Fruit fly (Drosophila melanogaster) whole organism, embryonic: ENCODE results near the gene CG18662.

ENCODE experiments used
- Ada2b ChIP-seq: fragments of 200-800 bp; sonication (Bioruptor generic); IDR thresholded peaks from 2 replicates; pipeline ENCODE4 v1.3.6; 2022; ENCODE audit warnings: missing biosample characterization, missing genetic modification characterization
- B-H1 ChIP-seq: fragments of 200-800 bp; sonication (Bioruptor generic); IDR thresholded peaks from 3 replicates; pipeline ENCODE4 v1.3.6; 2022; ENCODE audit warnings: missing biosample characterization, missing genetic modification characterization
- BEAF-32 ChIP-seq: fragments of 200-800 bp; sonication (Bioruptor generic); optimal IDR thresholded peaks from 3 replicates; lab custom pipeline; 2017; ENCODE audit warnings: missing biosample characterization, missing genetic modification characterization, mild to moderate bottlenecking, moderate library complexity, missing genetic modification reagents
- CG10209 ChIP-seq: fragments of 200-800 bp; sonication (Bioruptor generic); optimal IDR thresholded peaks from 3 replicates; lab custom pipeline; 2017; ENCODE audit warnings: missing biosample characterization, mild to moderate bottlenecking, missing genetic modification characterization, missing genetic modification reagents
- CG10267 ChIP-seq: fragments of 200-800 bp; sonication (Bioruptor generic); optimal IDR thresholded peaks from 2 replicates; lab custom pipeline; 2018; ENCODE audit warnings: missing biosample characterization, mild to moderate bottlenecking, missing genetic modification characterization, moderate library complexity
- CG10543 ChIP-seq: fragments of 200-800 bp; sonication (Bioruptor generic); optimal IDR thresholded peaks from 3 replicates; lab custom pipeline; 2017; ENCODE audit warnings: missing biosample characterization, mild to moderate bottlenecking, missing genetic modification characterization, moderate library complexity
- CG11504 ChIP-seq: fragments of 200-800 bp; sonication (Bioruptor generic); optimal IDR thresholded peaks from 3 replicates; lab custom pipeline; 2019; ENCODE audit warnings: missing biosample characterization, mild to moderate bottlenecking, missing genetic modification characterization, moderate library complexity
- CG12942 ChIP-seq: fragments of 200-800 bp; sonication (Bioruptor generic); optimal IDR thresholded peaks from 3 replicates; lab custom pipeline; 2016; ENCODE audit warnings: missing biosample characterization, missing genetic modification characterization
- CG13894 ChIP-seq: fragments of 200-800 bp; sonication (Bioruptor generic); optimal IDR thresholded peaks from 3 replicates; lab custom pipeline; 2018; ENCODE audit warnings: missing biosample characterization, mild to moderate bottlenecking, missing genetic modification characterization, moderate library complexity
- CG15696 ChIP-seq: fragments of 200-800 bp; sonication (Bioruptor generic); optimal IDR thresholded peaks from 2 replicates; lab custom pipeline; 2019; ENCODE audit warnings: missing biosample characterization, mild to moderate bottlenecking, missing genetic modification characterization, moderate library complexity
- CG17361 ChIP-seq: fragments of 200-800 bp; sonication (Bioruptor generic); IDR thresholded peaks from 3 replicates; pipeline ENCODE4 v1.3.6; 2022; ENCODE audit warnings: missing biosample characterization, missing genetic modification characterization
- CG2199 ChIP-seq: fragments of 200-800 bp; sonication (Bioruptor generic); IDR thresholded peaks from 3 replicates; pipeline ENCODE4 v1.3.6; 2022; ENCODE audit warnings: missing biosample characterization, missing genetic modification characterization
- CG34376 ChIP-seq: fragments of 200-800 bp; sonication (Bioruptor generic); optimal IDR thresholded peaks from 2 replicates; lab custom pipeline; 2018; ENCODE audit warnings: missing biosample characterization, mild to moderate bottlenecking, missing genetic modification characterization
- CG34422 ChIP-seq: fragments of 200-800 bp; sonication (Bioruptor generic); IDR thresholded peaks from 3 replicates; pipeline ENCODE4 v1.3.6; 2022; ENCODE audit warnings: missing biosample characterization, missing genetic modification characterization
- CG4820 ChIP-seq: fragments of 200-800 bp; sonication (Bioruptor generic); optimal IDR thresholded peaks from 3 replicates; lab custom pipeline; 2016; ENCODE audit warnings: missing biosample characterization, missing genetic modification characterization
- CG5953 ChIP-seq: fragments of 200-800 bp; sonication (Bioruptor generic); IDR thresholded peaks from 2 replicates; pipeline ENCODE4 v1.3.6; 2022; ENCODE audit warnings: missing biosample characterization, missing genetic modification characterization
- CG8290 ChIP-seq, 3 experiments: fragments of 200-800 bp; sonication (Bioruptor generic); optimal IDR thresholded peaks; 2 replicates each; lab custom pipeline; 2016 to 2019; ENCODE audit warnings: missing biosample characterization in 3 of 3, missing genetic modification characterization in 3 of 3, mild to moderate bottlenecking in 2 of 3, moderate library complexity in 1 of 3
- CG8388 ChIP-seq: fragments of 200-800 bp; sonication (Bioruptor generic); optimal IDR thresholded peaks from 2 replicates; lab custom pipeline; 2019; ENCODE audit warnings: missing biosample characterization, mild to moderate bottlenecking, missing genetic modification characterization, moderate library complexity
- CHES-1-like ChIP-seq: fragments of 200-800 bp; sonication (Bioruptor generic); optimal IDR thresholded peaks from 2 replicates; lab custom pipeline; 2016; ENCODE audit warnings: missing biosample characterization, missing genetic modification characterization
- D ChIP-seq, 2 experiments: fragments of 200-800 bp in 1 of 2; fragments of >200 bp in 1 of 2; sonication (Bioruptor generic) in 1 of 2; optimal IDR thresholded peaks; 2 replicates in 1 of 2; 3 replicates in 1 of 2; lab custom pipeline; 2017; ENCODE audit warnings: mild to moderate bottlenecking in 1 of 2, missing biosample characterization in 1 of 2, missing genetic modification characterization in 1 of 2, missing genetic modification reagents in 1 of 2
- Dll ChIP-seq: fragments of 200-800 bp; sonication (Bioruptor generic); IDR thresholded peaks from 4 replicates; pipeline ENCODE4 v1.3.6; 2022; ENCODE audit warnings: missing biosample characterization, missing genetic modification characterization; ENCODE audit not compliant: partially characterized antibody
- Eip74EF ChIP-seq, 2 experiments: fragments of 200-800 bp in 1 of 2; fragments of >200 bp in 1 of 2; sonication (Bioruptor generic) in 1 of 2; optimal IDR thresholded peaks; 2 replicates each; lab custom pipeline; 2017 to 2019; ENCODE audit warnings: missing biosample characterization in 2 of 2, missing genetic modification characterization in 2 of 2, mild to moderate bottlenecking in 1 of 2, moderate library complexity in 1 of 2
- GATAe ChIP-seq: fragments of 200-800 bp; sonication (Bioruptor generic); conservative IDR thresholded peaks from 2 replicates; pipeline ENCODE4 v1.3.6; 2022; ENCODE audit warnings: missing biosample characterization, missing genetic modification characterization
- Hey ChIP-seq: fragments of 200-800 bp; sonication (Bioruptor generic); optimal IDR thresholded peaks from 3 replicates; lab custom pipeline; 2018; ENCODE audit warnings: missing biosample characterization, mild to moderate bottlenecking, missing genetic modification characterization
- Mes4 ChIP-seq: fragments of 200-800 bp; sonication (Bioruptor generic); optimal IDR thresholded peaks from 2 replicates; lab custom pipeline; 2016; ENCODE audit warnings: missing biosample characterization, missing genetic modification characterization
- Six4 ChIP-seq: fragments of 200-800 bp; sonication (Bioruptor generic); optimal IDR thresholded peaks from 2 replicates; lab custom pipeline; 2016; ENCODE audit warnings: missing biosample characterization, missing genetic modification characterization
- Trl ChIP-seq, 3 experiments: fragments of >200 bp in 2 of 3; fragments of 200-800 bp in 1 of 3; sonication (Bioruptor generic) in 1 of 3; optimal IDR thresholded peaks; 2 replicates in 1 of 3; 3 replicates in 2 of 3; lab custom pipeline; 2016 to 2017; ENCODE audit warnings: missing biosample characterization in 1 of 3, missing genetic modification characterization in 1 of 3
- Vsx1 ChIP-seq: fragments of 200-800 bp; sonication (Bioruptor generic); optimal IDR thresholded peaks from 2 replicates; lab custom pipeline; 2017; ENCODE audit warnings: missing biosample characterization, mild to moderate bottlenecking, missing genetic modification characterization, missing genetic modification reagents
- ab ChIP-seq: fragments of 200-800 bp; sonication (Bioruptor generic); optimal IDR thresholded peaks from 2 replicates; lab custom pipeline; 2016; ENCODE audit warnings: missing biosample characterization, missing genetic modification characterization
- ase ChIP-seq: fragments of 200-800 bp; sonication (Bioruptor generic); IDR thresholded peaks from 3 replicates; pipeline ENCODE4 v1.3.6; 2022; ENCODE audit warnings: missing biosample characterization, missing genetic modification characterization
- bab2 ChIP-seq: fragments of 200-800 bp; sonication (Bioruptor generic); optimal IDR thresholded peaks from 2 replicates; lab custom pipeline; 2016; ENCODE audit warnings: missing biosample characterization, missing genetic modification characterization
- bcd ChIP-seq: fragments of 200-800 bp; sonication (Bioruptor generic); optimal IDR thresholded peaks from 2 replicates; lab custom pipeline; 2017; ENCODE audit warnings: missing biosample characterization, mild to moderate bottlenecking, missing genetic modification characterization
- bigmax ChIP-seq: fragments of 200-800 bp; sonication (Bioruptor generic); optimal IDR thresholded peaks from 2 replicates; lab custom pipeline; 2018; ENCODE audit warnings: missing biosample characterization, mild to moderate bottlenecking, missing genetic modification characterization
- btn ChIP-seq: fragments of 200-800 bp; sonication (Bioruptor generic); optimal IDR thresholded peaks from 2 replicates; lab custom pipeline; 2016; ENCODE audit warnings: missing biosample characterization, missing genetic modification characterization
- crol ChIP-seq: fragments of 200-800 bp; sonication (Bioruptor generic); IDR thresholded peaks from 2 replicates; pipeline ENCODE4 v1.3.6; 2022; ENCODE audit warnings: missing biosample characterization, missing genetic modification characterization
- exex ChIP-seq: fragments of 200-800 bp; sonication (Bioruptor generic); optimal IDR thresholded peaks from 4 replicates; lab custom pipeline; 2018; ENCODE audit warnings: missing biosample characterization, mild to moderate bottlenecking, missing genetic modification characterization, moderate library complexity
- gce ChIP-seq: fragments of 200-800 bp; sonication (Bioruptor generic); IDR thresholded peaks from 3 replicates; pipeline ENCODE4 v1.3.6; 2022; ENCODE audit warnings: missing biosample characterization, missing genetic modification characterization
- ham ChIP-seq: fragments of 200-800 bp; sonication (Bioruptor generic); IDR thresholded peaks from 2 replicates; pipeline ENCODE4 v1.3.6; 2022; ENCODE audit warnings: missing biosample characterization, missing genetic modification characterization
- lab ChIP-seq: fragments of 200-800 bp; sonication (Bioruptor generic); optimal IDR thresholded peaks from 3 replicates; lab custom pipeline; 2017; ENCODE audit warnings: missing biosample characterization, missing genetic modification characterization, mild to moderate bottlenecking, moderate library complexity, missing genetic modification reagents
- lbe ChIP-seq: fragments of 200-800 bp; sonication (Bioruptor generic); optimal IDR thresholded peaks from 2 replicates; lab custom pipeline; 2016; ENCODE audit warnings: missing biosample characterization, mild to moderate bottlenecking, missing genetic modification characterization
- ro ChIP-seq: fragments of 200-800 bp; sonication (Bioruptor generic); IDR thresholded peaks from 2 replicates; pipeline ENCODE4 v1.3.6; 2022; ENCODE audit warnings: missing biosample characterization, missing genetic modification characterization
- sd ChIP-seq: fragments of 200-800 bp; sonication (Bioruptor generic); optimal IDR thresholded peaks from 3 replicates; lab custom pipeline; 2018; ENCODE audit warnings: missing biosample characterization, mild to moderate bottlenecking, missing genetic modification characterization, moderate library complexity
- shn ChIP-seq: fragments of 200-800 bp; sonication (Bioruptor generic); optimal IDR thresholded peaks from 3 replicates; lab custom pipeline; 2016; ENCODE audit warnings: missing biosample characterization, missing genetic modification characterization
- slbo ChIP-seq: fragments of 200-800 bp; sonication (Bioruptor generic); IDR thresholded peaks from 2 replicates; pipeline ENCODE4 v1.3.6; 2022; ENCODE audit warnings: missing biosample characterization, missing genetic modification characterization
- sob ChIP-seq: fragments of 200-800 bp; sonication (Bioruptor generic); IDR thresholded peaks from 2 replicates; pipeline ENCODE4 v1.3.6; 2022; ENCODE audit warnings: missing biosample characterization, missing genetic modification characterization
- sqz ChIP-seq: fragments of 200-800 bp; sonication (Bioruptor generic); optimal IDR thresholded peaks from 3 replicates; lab custom pipeline; 2018; ENCODE audit warnings: missing biosample characterization, mild to moderate bottlenecking, missing genetic modification characterization
- wor ChIP-seq: fragments of 200-800 bp; sonication (Bioruptor generic); IDR thresholded peaks from 2 replicates; pipeline ENCODE4 v1.3.6; 2022; ENCODE audit warnings: missing biosample characterization, missing genetic modification characterization
- zfh2 ChIP-seq: fragments of 200-800 bp; sonication (Bioruptor generic); optimal IDR thresholded peaks from 2 replicates; lab custom pipeline; 2016; ENCODE audit warnings: missing biosample characterization, missing genetic modification characterization

CG18662 gene

DNA sequence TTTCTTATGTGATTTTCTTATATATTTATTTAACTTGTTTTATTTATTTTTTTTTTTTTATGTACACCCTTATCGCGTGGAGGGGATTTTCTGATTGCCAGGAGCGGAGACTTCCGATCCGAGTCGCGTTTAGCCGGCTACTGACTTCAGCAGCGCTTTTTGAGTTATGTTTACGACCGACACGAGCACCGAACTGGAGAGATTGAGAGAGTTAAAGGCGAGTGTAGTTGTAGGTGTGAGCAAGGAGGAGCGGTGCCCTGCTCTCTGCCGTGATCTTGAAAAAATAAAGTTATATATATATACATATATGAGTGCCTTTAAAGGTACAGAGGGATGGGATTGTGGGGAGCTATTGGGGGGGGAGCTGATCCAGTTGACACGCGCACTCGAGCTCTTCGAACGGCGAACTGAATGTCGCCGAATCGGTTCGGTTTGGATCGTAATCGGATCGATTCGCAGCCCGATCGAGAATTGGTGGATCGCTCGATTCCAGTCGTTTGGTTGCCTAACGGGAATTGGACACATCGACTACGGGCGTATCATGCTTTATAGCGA is 8.7 kb downstream of the CG18662 start, which contains the start of gene rost (continued):
- TF ChIP-seq CG13894 (tag; lab: Kevin White, UChicago), result peak; percentile 46
- no peak for TF ChIP-seq CG15696
- TF ChIP-seq crol (GFP tag; lab: Robert Waterston, UW), result peak; percentile 60
- TF ChIP-seq CG8290 (GFP tag; optimal IDR thresholded peaks at IDR 0.05; lab: Kevin White, UChicago), result no peak
- TF ChIP-seq CG8290 (tag; optimal IDR thresholded peaks at IDR 0.05; lab: Kevin White, UChicago), result no peak
- peak; percentile 54 for TF ChIP-seq lbe (GFP tag; lab: Kevin White, UChicago)
- no peak for TF ChIP-seq gce
- TF ChIP-seq bab2 (GFP tag; lab: Kevin White, UChicago), result no peak
- TF ChIP-seq B-H1, result no peak

dm6 chr2L:8991583-8991982 is 11.1 kb downstream of the CG18662 start, which contains the start of gene CG9555:
CG9555 (plus strand) TSS chr2L:8991735.
- TF ChIP-seq bigmax (GFP tag; lab: Kevin White, UChicago) (no peak), btn (GFP tag; lab: Kevin White, UChicago) (no peak), Vsx1 (no peak), CG34376 (GFP tag; lab: Kevin White, UChicago) (peak; percentile 86), Trl (optimal IDR thresholded peaks at IDR 0.05; lab: Kevin White, UChicago) (no peak), Trl (GFP tag; optimal IDR thresholded peaks at IDR 0.05; lab: Kevin White, UChicago) (no peak), lab (GFP tag; lab: Kevin White, UChicago) (peak; percentile 15), ab (GFP tag; lab: Kevin White, UChicago) (no peak), bcd (GFP tag; lab: Kevin White, UChicago) (no peak), CG34422 (GFP tag; lab: Robert Waterston, UW) (no peak), CG17361 (GFP tag; lab: Robert Waterston, UW) (no peak), BEAF-32 (GFP tag; lab: Kevin White, UChicago) (no peak), shn (no peak), sob (GFP tag; lab: Robert Waterston, UW) (no peak), Ada2b (GFP tag; lab: Robert Waterston, UW) (no peak), GATAe (peak; percentile 36; the same call in 1 of the 2 replicates), exex (tag; lab: Kevin White, UChicago) (peak; percentile 95), CG5953 (GFP tag; lab: Robert Waterston, UW) (no peak), sd (peak; percentile 20), Dll (GFP tag; lab: Robert Waterston, UW) (no peak), CG12942 (GFP tag; lab: Kevin White, UChicago) (no peak), CG10209 (GFP tag; lab: Kevin White, UChicago) (no peak), wor (no peak), CG8388 (GFP tag; lab: Kevin White, UChicago) (no peak), CHES-1-like (no peak), crol (GFP tag; lab: Robert Waterston, UW) (no peak), ro (GFP tag; lab: Robert Waterston, UW) (no peak), CG10543 (peak; percentile 45), Eip74EF (GFP tag; optimal IDR thresholded peaks at IDR 0.05; lab: Kevin White, UChicago) (no peak), CG4820 (GFP tag; lab: Kevin White, UChicago) (no peak), Mes4 (GFP tag; lab: Kevin White, UChicago) (no peak), D (optimal IDR thresholded peaks at IDR 0.05; lab: Kevin White, UChicago) (no peak), D (GFP tag; optimal IDR thresholded peaks at IDR 0.05; lab: Kevin White, UChicago) (no peak), CG10267 (no peak), slbo (GFP tag; lab: Robert Waterston, UW) (no peak), bab2 (GFP tag; lab: Kevin White, UChicago) (no peak), Six4 (GFP tag; lab: Kevin White, UChicago) (no peak), CG2199 (no peak), sqz (GFP tag; lab: Kevin White, UChicago) (no peak), ase (no peak), zfh2 (GFP tag; lab: Kevin White, UChicago) (no peak), CG11504 (tag; lab: Kevin White, UChicago) (no peak), ham (GFP tag; lab: Robert Waterston, UW) (no peak), Hey (tag; lab: Kevin White, UChicago) (peak; percentile 40)
